Fruit fly (Drosophila melanogaster): Measurements from ENCODE around the gene CG32445.

The CG32445 gene

dm6 chr3L:21610535-21610934 lies 28.6 kb upstream of the CG32445 start:
- no peak for TF ChIP-seq CG4496 (GFP tag; IDR thresholded peaks at IDR 0.05)
- TF ChIP-seq D1 (tag; optimal IDR thresholded peaks at IDR 0.05) = no peak
- TF ChIP-seq Pif1B (GFP tag; optimal IDR thresholded peaks at IDR 0.05) = no peak
- TF ChIP-seq rn (GFP tag; IDR thresholded peaks at IDR 0.05) = no peak
- TF ChIP-seq CG32121 (GFP tag; IDR thresholded peaks at IDR 0.05) = no peak
- TF ChIP-seq CG34367 (tag; optimal IDR thresholded peaks at IDR 0.05) = no peak
- no peak for TF ChIP-seq Snoo (tag; optimal IDR thresholded peaks at IDR 0.05)
- no peak for TF ChIP-seq CG14655 (GFP tag; optimal IDR thresholded peaks at IDR 0.05)
- no peak for TF ChIP-seq gl (tag; optimal IDR thresholded peaks at IDR 0.05)
- TF ChIP-seq Pif1A (GFP tag; optimal IDR thresholded peaks at IDR 0.05) = no peak
- TF ChIP-seq CG8159 (tag; optimal IDR thresholded peaks at IDR 0.05) = no peak
- TF ChIP-seq CG10348 (GFP tag; IDR thresholded peaks at IDR 0.05) = no peak
- no peak for TF ChIP-seq fd96Ca (GFP tag; IDR thresholded peaks at IDR 0.05)
- TF ChIP-seq CG17806 (tag; optimal IDR thresholded peaks at IDR 0.05) = no peak

DNA sequence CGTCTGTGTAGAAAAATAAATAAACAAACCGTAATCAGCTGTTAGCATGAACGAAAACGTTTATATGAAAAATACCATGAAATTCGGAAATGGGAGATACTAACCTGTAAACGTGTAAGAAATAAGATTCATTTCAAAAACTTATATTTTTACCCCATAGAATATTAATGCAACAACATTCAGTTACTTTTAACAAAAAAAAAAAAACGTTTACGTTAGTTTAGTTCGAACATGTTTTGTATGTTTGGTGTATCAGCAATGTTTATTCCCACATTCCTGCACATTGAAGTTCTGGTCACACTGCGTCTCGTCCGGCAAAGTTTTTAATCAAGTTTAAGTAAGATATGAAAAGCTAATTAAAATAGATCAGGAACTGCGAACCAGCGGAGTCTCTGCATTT lies 21.8 kb upstream of the CG32445 start, which contains the start of the genes S1P and CG11307:
Gene S1P, minus strand, starts transcription at position 23 of the 400 bp plus-strand sequence.
Gene CG11307, plus strand, starts transcription at position 270 of the 400 bp plus-strand sequence.
- no peak for TF ChIP-seq CG15710 (tag; optimal IDR thresholded peaks at IDR 0.05)

dm6 chr3L:21625547-21625946 lies 13.6 kb upstream of the CG32445 start, which contains the start of the genes CG7166 and Alg11:
CG7166 (minus strand) TSS chr3L:21625647.
Alg11 (plus strand) TSS chr3L:21625806.
- TF ChIP-seq CG8301 (tag; optimal IDR thresholded peaks at IDR 0.05) (no peak), CG4496 (GFP tag; IDR thresholded peaks at IDR 0.05) (no peak), CG13204 (GFP tag; optimal IDR thresholded peaks at IDR 0.05) (no peak), CG34367 (tag; optimal IDR thresholded peaks at IDR 0.05) (no peak), EcR (GFP tag; optimal IDR thresholded peaks at IDR 0.05) (no peak), Pif1B (GFP tag; optimal IDR thresholded peaks at IDR 0.05) (no peak), CG8159 (tag; optimal IDR thresholded peaks at IDR 0.05) (no peak), CG12605 (GFP tag; IDR thresholded peaks at IDR 0.05) (no peak), fd96Ca (GFP tag; IDR thresholded peaks at IDR 0.05) (no peak), rn (GFP tag; IDR thresholded peaks at IDR 0.05) (no peak), CG14655 (GFP tag; optimal IDR thresholded peaks at IDR 0.05) (no peak), CG17806 (tag; optimal IDR thresholded peaks at IDR 0.05) (no peak), Pif1A (GFP tag; optimal IDR thresholded peaks at IDR 0.05) (no peak), CG32121 (GFP tag; IDR thresholded peaks at IDR 0.05) (no peak), CG15710 (tag; optimal IDR thresholded peaks at IDR 0.05) (no peak), gl (tag; optimal IDR thresholded peaks at IDR 0.05) (no peak), Snoo (tag; optimal IDR thresholded peaks at IDR 0.05) (no peak), CG9948 (tag; optimal IDR thresholded peaks at IDR 0.05) (no peak), D1 (tag; optimal IDR thresholded peaks at IDR 0.05) (no peak)

- TF ChIP-seq Ets98B (GFP tag; IDR thresholded peaks at IDR 0.05) = no peak
- no peak for TF ChIP-seq CG17806 (tag; optimal IDR thresholded peaks at IDR 0.05)
- TF ChIP-seq Pif1A (GFP tag; optimal IDR thresholded peaks at IDR 0.05) = no peak
- TF ChIP-seq CG10348 (GFP tag; IDR thresholded peaks at IDR 0.05) = no peak
- no peak for TF ChIP-seq rn (GFP tag; IDR thresholded peaks at IDR 0.05)
- TF ChIP-seq D1 (tag; optimal IDR thresholded peaks at IDR 0.05) = peak; percentile 70
Observed at dm6 chr3L:21626036-21626614, 13.0 kb upstream of the CG32445 start.

DNA sequence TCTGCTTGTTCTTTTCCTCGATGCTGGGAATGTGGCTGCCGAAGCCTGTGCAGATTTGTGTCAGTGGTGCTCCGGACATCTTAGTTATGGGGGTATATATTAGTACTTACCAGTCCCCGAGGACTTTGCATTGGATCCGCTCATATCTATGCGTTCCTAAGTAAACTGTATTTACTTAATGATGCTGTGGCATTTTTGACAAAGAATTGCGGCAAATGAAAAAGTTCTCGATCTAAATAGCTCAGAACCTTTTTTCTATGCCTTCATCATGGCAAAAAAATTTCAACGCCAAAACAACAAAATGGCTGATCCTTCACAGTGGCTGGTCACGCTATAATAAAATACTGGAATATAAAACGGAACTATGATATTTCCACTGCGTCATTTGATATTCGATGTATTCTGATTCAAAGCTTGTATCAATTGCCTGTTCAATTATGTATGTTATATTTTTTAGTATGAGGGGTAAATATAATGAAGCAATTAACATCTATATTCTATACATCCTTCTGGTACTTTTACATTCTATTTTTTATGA lies 4.9 kb upstream of the CG32445 start, which contains the start of gene MED1:
Gene MED1, minus strand, starts transcription at position 295 of the 538 bp plus-strand sequence.
- TF ChIP-seq rn (GFP tag; IDR thresholded peaks at IDR 0.05) (no peak), CG34367 (tag; optimal IDR thresholded peaks at IDR 0.05) (no peak), Snoo (tag; optimal IDR thresholded peaks at IDR 0.05) (no peak)

DNA sequence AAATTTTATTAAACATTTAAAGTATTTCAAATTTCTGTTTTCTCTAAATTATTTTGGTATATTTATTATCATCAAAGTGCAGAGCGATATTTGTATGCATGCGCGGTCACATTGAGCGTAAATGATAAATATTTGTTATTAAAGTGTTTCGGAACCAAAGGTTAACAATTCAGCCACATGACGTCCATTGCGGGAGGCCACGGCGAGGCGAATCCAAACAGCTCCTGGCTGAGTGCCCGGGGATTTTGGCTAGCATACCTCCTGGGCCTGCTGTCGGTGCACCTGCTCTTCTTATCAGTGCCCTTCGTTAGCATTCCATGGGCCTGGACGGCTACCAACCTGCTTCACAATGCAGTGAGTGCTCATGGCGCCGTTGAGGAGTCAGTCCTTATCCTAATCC lies 4.0 kb upstream of the CG32445 start, which contains the start of gene ORMDL:
Gene ORMDL, plus strand, starts transcription at position 98 of the 400 bp plus-strand sequence.
- TF ChIP-seq CG8301 (tag; optimal IDR thresholded peaks at IDR 0.05) = no peak
- TF ChIP-seq fd96Ca (GFP tag; IDR thresholded peaks at IDR 0.05) = no peak
- no peak for TF ChIP-seq CG10348 (GFP tag; IDR thresholded peaks at IDR 0.05)
- TF ChIP-seq EcR (GFP tag; optimal IDR thresholded peaks at IDR 0.05) = no peak
- TF ChIP-seq gl (tag; optimal IDR thresholded peaks at IDR 0.05) = no peak
- no peak for TF ChIP-seq CG17806 (tag; optimal IDR thresholded peaks at IDR 0.05)
- no peak for TF ChIP-seq CG32121 (GFP tag; IDR thresholded peaks at IDR 0.05)
- no peak for TF ChIP-seq rn (GFP tag; IDR thresholded peaks at IDR 0.05)
- TF ChIP-seq CG12605 (GFP tag; IDR thresholded peaks at IDR 0.05) = no peak
- TF ChIP-seq D1 (tag; optimal IDR thresholded peaks at IDR 0.05) = no peak
- TF ChIP-seq CG13204 (GFP tag; optimal IDR thresholded peaks at IDR 0.05) = no peak
- TF ChIP-seq CG4496 (GFP tag; IDR thresholded peaks at IDR 0.05) = no peak
- no peak for TF ChIP-seq Pif1A (GFP tag; optimal IDR thresholded peaks at IDR 0.05)
- no peak for TF ChIP-seq CG34367 (tag; optimal IDR thresholded peaks at IDR 0.05)
- TF ChIP-seq CG8159 (tag; optimal IDR thresholded peaks at IDR 0.05) = no peak
- TF ChIP-seq CG14655 (GFP tag; optimal IDR thresholded peaks at IDR 0.05) = no peak
- no peak for TF ChIP-seq Ets98B (GFP tag; IDR thresholded peaks at IDR 0.05)
- no peak for TF ChIP-seq Pif1B (GFP tag; optimal IDR thresholded peaks at IDR 0.05)
- TF ChIP-seq CG15710 (tag; optimal IDR thresholded peaks at IDR 0.05) = no peak
- TF ChIP-seq CG9948 (tag; optimal IDR thresholded peaks at IDR 0.05) = no peak

All from whole organism, pupa.